Fruit fly (Drosophila melanogaster): ENCODE measurements around the gene CG13926.

CG13926 gene

DNA sequence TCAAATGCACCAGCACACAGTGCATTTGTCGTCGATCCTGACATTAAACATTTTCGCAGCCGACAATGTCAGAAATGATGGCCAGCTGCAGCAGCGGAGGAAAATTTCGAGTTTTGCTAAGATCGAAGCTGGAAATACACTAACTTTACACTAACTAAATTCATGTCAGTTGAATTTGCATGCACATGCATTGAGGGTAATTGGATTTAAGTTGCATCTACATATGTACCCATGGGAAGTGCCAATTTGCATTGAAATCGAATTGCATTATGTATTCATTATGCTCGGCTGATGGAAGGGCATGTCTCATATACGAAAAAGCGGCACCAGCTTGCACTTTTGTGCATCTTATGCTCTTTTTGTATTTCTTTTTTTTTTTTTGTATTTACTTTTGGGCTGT lies 33.2 kb downstream of the CG13926 start (continued):
- TF ChIP-seq CG10669 (GFP tag; optimal IDR thresholded peaks at IDR 0.05) = peak; percentile 83
- TF ChIP-seq Hr39 (GFP tag; optimal IDR thresholded peaks at IDR 0.05) = peak; percentile 82
- peak; percentile 86 for TF ChIP-seq CG11902 (GFP tag; optimal IDR thresholded peaks at IDR 0.05)
- TF ChIP-seq OdsH (GFP tag; optimal IDR thresholded peaks at IDR 0.05) = peak; percentile 78
- TF ChIP-seq CG31627 (GFP tag; optimal IDR thresholded peaks at IDR 0.05) = peak; percentile 79
- peak; percentile 73 for TF ChIP-seq Lpt (GFP tag; optimal IDR thresholded peaks at IDR 0.05)
- TF ChIP-seq Hr4 (GFP tag; optimal IDR thresholded peaks at IDR 0.05) = peak; percentile 82
- peak; percentile 80 for TF ChIP-seq Ets96B (tag; optimal IDR thresholded peaks at IDR 0.05)
- peak; percentile 79 for TF ChIP-seq CG6808 (GFP tag; optimal IDR thresholded peaks at IDR 0.05)
- peak; percentile 81 for TF ChIP-seq pdm3 (GFP tag; optimal IDR thresholded peaks at IDR 0.05)
- TF ChIP-seq CG34406 (GFP tag; optimal IDR thresholded peaks at IDR 0.05) = peak; percentile 67
- TF ChIP-seq CG4318 (GFP tag; optimal IDR thresholded peaks at IDR 0.05) = peak; percentile 60
- peak; percentile 27 for TF ChIP-seq vri (GFP tag; optimal IDR thresholded peaks at IDR 0.05)
- TF ChIP-seq topi (GFP tag; optimal IDR thresholded peaks at IDR 0.05) = peak; percentile 87
- TF ChIP-seq fkh (GFP tag; optimal IDR thresholded peaks at IDR 0.05) = no peak
- TF ChIP-seq salr (GFP tag; optimal IDR thresholded peaks at IDR 0.05) = peak; percentile 4 to 73
- peak; percentile 78 for TF ChIP-seq Sox102F (GFP tag; optimal IDR thresholded peaks at IDR 0.05)
- peak; percentile 94 for TF ChIP-seq CG15336 (GFP tag; IDR thresholded peaks at IDR 0.05)
- TF ChIP-seq CG16779 (tag; optimal IDR thresholded peaks at IDR 0.05) = peak; percentile 70
- TF ChIP-seq fd85E (GFP tag; optimal IDR thresholded peaks at IDR 0.05) = peak; percentile 82

DNA sequence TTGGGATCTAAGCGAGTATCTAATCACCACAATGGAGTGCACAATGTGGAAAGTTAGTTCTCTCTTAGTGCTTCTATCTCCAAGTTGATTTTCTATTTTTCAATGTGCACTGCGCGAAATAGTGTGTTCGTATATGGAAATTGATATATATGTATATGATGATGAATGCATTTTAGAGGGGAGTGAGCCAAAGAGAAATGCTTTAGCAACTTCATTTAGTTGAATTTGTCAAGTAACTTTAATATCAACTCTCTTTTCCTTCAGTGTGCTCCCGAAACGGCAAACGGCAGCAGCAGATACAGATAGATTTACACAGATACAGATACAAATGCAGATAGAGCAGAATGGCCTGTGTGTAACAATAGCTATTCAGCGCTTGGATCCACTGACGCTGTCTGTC lies 34.0 kb downstream of the CG13926 start:
- TF ChIP-seq CG6808 (GFP tag; optimal IDR thresholded peaks at IDR 0.05) = no peak
- TF ChIP-seq esn (GFP tag; optimal IDR thresholded peaks at IDR 0.05) = peak; percentile 22
- no peak for TF ChIP-seq CG10669 (GFP tag; optimal IDR thresholded peaks at IDR 0.05)
- peak; percentile 72 for TF ChIP-seq Sox14 (GFP tag; optimal IDR thresholded peaks at IDR 0.05)
- TF ChIP-seq CG32006 (GFP tag; optimal IDR thresholded peaks at IDR 0.05) = peak; percentile 91
- TF ChIP-seq CG6792 (GFP tag; optimal IDR thresholded peaks at IDR 0.05) = no peak
- TF ChIP-seq fd85E (GFP tag; optimal IDR thresholded peaks at IDR 0.05) = no peak
- no peak for TF ChIP-seq CG11902 (GFP tag; optimal IDR thresholded peaks at IDR 0.05)
- no peak for TF ChIP-seq CG6163 (GFP tag; IDR thresholded peaks at IDR 0.05)
- peak; percentile 87 for TF ChIP-seq CG8119 (GFP tag; IDR thresholded peaks at IDR 0.05)
- TF ChIP-seq Blimp-1 (GFP tag; optimal IDR thresholded peaks at IDR 0.05) = no peak
- peak; percentile 91 for TF ChIP-seq eg (GFP tag; IDR thresholded peaks at IDR 0.05)
- peak; percentile 65 for TF ChIP-seq dac (GFP tag; optimal IDR thresholded peaks at IDR 0.05)
- peak; percentile 32 for TF ChIP-seq Met (GFP tag; optimal IDR thresholded peaks at IDR 0.05)
- no peak for TF ChIP-seq Ets96B (tag; optimal IDR thresholded peaks at IDR 0.05)
- TF ChIP-seq CG6276 (GFP tag; optimal IDR thresholded peaks at IDR 0.05) = peak; percentile 47
- peak; percentile 61 for TF ChIP-seq acj6 (GFP tag; optimal IDR thresholded peaks at IDR 0.05)
- peak; percentile 8 for TF ChIP-seq CG3919 (GFP tag; optimal IDR thresholded peaks at IDR 0.05)
- TF ChIP-seq achi (GFP tag; optimal IDR thresholded peaks at IDR 0.05) = peak; percentile 12
- TF ChIP-seq net (GFP tag; optimal IDR thresholded peaks at IDR 0.05) = peak; percentile 60
- peak; percentile 88 for TF ChIP-seq Eip78C (GFP tag)
- TF ChIP-seq OdsH (GFP tag; optimal IDR thresholded peaks at IDR 0.05) = peak; percentile 70
- peak; percentile 3 for TF ChIP-seq CG3032 (tag; optimal IDR thresholded peaks at IDR 0.05)
- TF ChIP-seq Hr4 (GFP tag; optimal IDR thresholded peaks at IDR 0.05) = peak; percentile 92
- TF ChIP-seq CG34406 (GFP tag; optimal IDR thresholded peaks at IDR 0.05) = peak; percentile 13
- TF ChIP-seq lz (GFP tag; optimal IDR thresholded peaks at IDR 0.05) = peak; percentile 0
- TF ChIP-seq Hr39 (GFP tag; optimal IDR thresholded peaks at IDR 0.05) = peak; percentile 46
- peak; percentile 4 for TF ChIP-seq vri (GFP tag; optimal IDR thresholded peaks at IDR 0.05)
- TF ChIP-seq CG15336 (GFP tag; IDR thresholded peaks at IDR 0.05) = peak; percentile 90
- TF ChIP-seq Gug (GFP tag; IDR thresholded peaks at IDR 0.05) = peak; percentile 88
- peak; percentile 37 for TF ChIP-seq svp (GFP tag)
- no peak for TF ChIP-seq Hr38 (GFP tag; optimal IDR thresholded peaks at IDR 0.05)
- peak; percentile 77 for TF ChIP-seq CG4318 (GFP tag; optimal IDR thresholded peaks at IDR 0.05)
- peak in 1 of 2 experiments; percentile 68 for TF ChIP-seq salr (GFP tag; optimal IDR thresholded peaks at IDR 0.05)
- no peak for TF ChIP-seq fkh (GFP tag; optimal IDR thresholded peaks at IDR 0.05)
- TF ChIP-seq pdm3 (GFP tag; optimal IDR thresholded peaks at IDR 0.05) = peak; percentile 69
- peak; percentile 31 for TF ChIP-seq Eip75B (GFP tag; optimal IDR thresholded peaks at IDR 0.05)
- TF ChIP-seq CG31627 (GFP tag; optimal IDR thresholded peaks at IDR 0.05) = peak; percentile 15
- TF ChIP-seq Smox (GFP tag; optimal IDR thresholded peaks at IDR 0.05) = peak; percentile 12
- TF ChIP-seq CG10631 (GFP tag; optimal IDR thresholded peaks at IDR 0.05) = peak; percentile 53
- no peak for TF ChIP-seq CG9139 (GFP tag; optimal IDR thresholded peaks at IDR 0.05)
- peak; percentile 83 for TF ChIP-seq Lpt (GFP tag; optimal IDR thresholded peaks at IDR 0.05)
- no peak for TF ChIP-seq Eip93F (GFP tag; optimal IDR thresholded peaks at IDR 0.05)
- TF ChIP-seq Sox102F (GFP tag; optimal IDR thresholded peaks at IDR 0.05) = peak; percentile 7
- TF ChIP-seq CG11294 (GFP tag; IDR thresholded peaks at IDR 0.05) = peak; percentile 76
